Worm (Caenorhabditis elegans): ENCODE measurements around the gene gldi-9.

DNA sequence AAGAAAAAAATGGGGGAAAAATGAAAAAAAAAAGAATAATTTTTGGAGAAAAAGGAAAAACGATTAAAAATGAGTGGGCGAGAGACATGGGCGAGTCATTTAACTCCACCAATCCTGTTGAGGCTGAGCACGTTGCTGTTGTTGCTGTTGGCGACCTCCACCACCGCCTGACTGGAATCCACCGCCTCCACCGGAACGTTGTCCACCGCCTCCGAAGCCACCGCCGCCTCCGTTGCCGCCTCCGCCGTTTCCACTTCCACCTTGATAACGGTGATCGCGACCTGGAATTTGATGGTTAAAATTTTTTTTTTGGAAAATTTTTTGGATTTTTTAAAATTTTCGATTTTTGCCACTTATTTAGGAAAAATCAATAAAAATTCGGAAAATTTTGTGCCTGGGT is 14.6 kb upstream of the gldi-9 start:
- TF ChIP-seq ztf-16 (tag; optimal IDR thresholded peaks at IDR 0.05) (no peak), tbx-7 (tag; optimal IDR thresholded peaks at IDR 0.05) (no peak), elt-2 (tag; optimal IDR thresholded peaks at IDR 0.05) (no peak), unc-3 (GFP tag; conservative IDR thresholded peaks at IDR 0.05) (no peak), unc-3 (tag; optimal IDR thresholded peaks at IDR 0.05) (no peak), tbx-2 (tag; optimal IDR thresholded peaks at IDR 0.05) (no peak), pha-2 (tag; optimal IDR thresholded peaks at IDR 0.05) (no peak), ama-1 (optimal IDR thresholded peaks at IDR 0.05) (no peak), ets-4 (tag; optimal IDR thresholded peaks at IDR 0.05) (no peak), ceh-19 (GFP tag; optimal IDR thresholded peaks at IDR 0.05) (no peak), fkh-10 (GFP tag; optimal IDR thresholded peaks at IDR 0.05) (no peak), pha-4 (tag; optimal IDR thresholded peaks at IDR 0.05) (no peak), ceh-30 (tag; optimal IDR thresholded peaks at IDR 0.05) (no peak), C38D4.7 (GFP tag; optimal IDR thresholded peaks at IDR 0.05) (no peak), sox-4 (tag; optimal IDR thresholded peaks at IDR 0.05) (no peak)

Data from whole organism, late embryonic.